Worm (Caenorhabditis elegans) whole organism, midembryonic: ENCODE data around the gene npp-16.

Experiments
- T22C8.4 ChIP-seq: fragments of 200-800 bp; sonication (Bioruptor generic); IDR thresholded peaks from 2 replicates; pipeline ENCODE4 v1.3.6; 2022; ENCODE audit warnings: missing genetic modification characterization, missing compliant biosample characterization
- cog-1 ChIP-seq: sonication (generic microtip); optimal IDR thresholded peaks from 2 replicates; lab custom pipeline; 2016; ENCODE audit warnings: missing genetic modification characterization, missing compliant biosample characterization
- flt-1 ChIP-seq: fragments of 200-800 bp; sonication (Bioruptor generic); IDR thresholded peaks from 2 replicates; pipeline ENCODE4 v1.3.6; 2022; ENCODE audit warnings: missing genetic modification characterization, missing compliant biosample characterization
- klf-2 ChIP-seq: fragments of 200-800 bp; sonication (Bioruptor generic); conservative IDR thresholded peaks from 2 replicates; pipeline ENCODE4 v1.3.6; 2022; ENCODE audit warnings: missing genetic modification reagents, missing genetic modification characterization, missing compliant biosample characterization
- med-1 ChIP-seq: sonication (generic microtip); optimal IDR thresholded peaks from 2 replicates; lab custom pipeline; 2017; ENCODE audit warnings: missing genetic modification characterization, mild to moderate bottlenecking, missing compliant biosample characterization, antibody characterized with exemption, missing genetic modification reagents; ENCODE audit not compliant: insufficient read depth
- ref-1 ChIP-seq: fragments of 200-800 bp; sonication (Bioruptor generic); conservative IDR thresholded peaks from 2 replicates; pipeline ENCODE4 v1.3.6; 2022; ENCODE audit warnings: missing genetic modification reagents, missing genetic modification characterization, missing compliant biosample characterization
- tab-1 ChIP-seq: fragments of 200-800 bp; sonication (Bioruptor generic); IDR thresholded peaks from 2 replicates; pipeline ENCODE4 v1.3.6; 2022; ENCODE audit warnings: missing genetic modification characterization, missing compliant biosample characterization
- ztf-23 ChIP-seq: fragments of 200-800 bp; sonication (Bioruptor generic); IDR thresholded peaks from 2 replicates; pipeline ENCODE4 v1.3.6; 2022; ENCODE audit warnings: missing genetic modification reagents, missing genetic modification characterization, missing compliant biosample characterization
- ztf-29 ChIP-seq: fragments of 200-800 bp; sonication (Bioruptor generic); IDR thresholded peaks from 2 replicates; pipeline ENCODE4 v1.3.6; 2022; ENCODE audit warnings: missing genetic modification reagents, missing genetic modification characterization, missing compliant biosample characterization

ce11 chrIII:11948437-11948836, 32.7 kb downstream of the npp-16 start:
- no peak for TF ChIP-seq flt-1 (GFP tag; lab: Robert Waterston, UW)
- no peak for TF ChIP-seq tab-1
- TF ChIP-seq ztf-29 (GFP tag; lab: Robert Waterston, UW), result no peak
- TF ChIP-seq ztf-23, result no peak
- TF ChIP-seq ref-1, result no peak
- no peak for TF ChIP-seq med-1
- no peak for TF ChIP-seq T22C8.4 (GFP tag; lab: Robert Waterston, UW)
- TF ChIP-seq klf-2 (GFP tag; lab: Robert Waterston, UW), result no peak
- TF ChIP-seq cog-1 (tag; lab: Kevin White, UChicago), result no peak
